Worm (Caenorhabditis elegans): ENCODE results near the gene ifta-1.

Gene ifta-1

ce11 chrX:5552652-5553051 lies at the start of gene ifta-1:
TSS of gene ifta-1 (minus strand) at chrX:5552752.
- no peak for TF ChIP-seq tbx-11 (GFP tag; IDR thresholded peaks at IDR 0.05)
- TF ChIP-seq ama-1 (optimal IDR thresholded peaks at IDR 0.05): no peak
- no peak for TF ChIP-seq pes-1 (GFP tag; IDR thresholded peaks at IDR 0.05)

ce11 chrX:5599224-5599623 lies 46.7 kb upstream of the ifta-1 start, which contains the start of gene sulp-2:
TSS of gene sulp-2 (minus strand) at chrX:5599330.
- TF ChIP-seq sea-1 (GFP tag; conservative IDR thresholded peaks at IDR 0.05) (no peak), tbx-11 (GFP tag; IDR thresholded peaks at IDR 0.05) (no peak), B0310.2 (tag; optimal IDR thresholded peaks at IDR 0.05) (no peak), hmbx-1 (tag; optimal IDR thresholded peaks at IDR 0.05) (no peak), F13C5.2 (tag; optimal IDR thresholded peaks at IDR 0.05) (no peak), hmg-4 (GFP tag; optimal IDR thresholded peaks at IDR 0.05) (no peak), hnd-1 (tag; optimal IDR thresholded peaks at IDR 0.05) (no peak), aly-1 (tag; optimal IDR thresholded peaks at IDR 0.05) (no peak), tbx-37 (GFP tag; conservative IDR thresholded peaks at IDR 0.05) (no peak), ceh-36 (tag; optimal IDR thresholded peaks at IDR 0.05) (no peak), ceh-13 (GFP tag; optimal IDR thresholded peaks at IDR 0.05) (no peak), ets-7 (tag; optimal IDR thresholded peaks at IDR 0.05) (no peak), tra-4 (tag; optimal IDR thresholded peaks at IDR 0.05) (no peak)

DNA sequence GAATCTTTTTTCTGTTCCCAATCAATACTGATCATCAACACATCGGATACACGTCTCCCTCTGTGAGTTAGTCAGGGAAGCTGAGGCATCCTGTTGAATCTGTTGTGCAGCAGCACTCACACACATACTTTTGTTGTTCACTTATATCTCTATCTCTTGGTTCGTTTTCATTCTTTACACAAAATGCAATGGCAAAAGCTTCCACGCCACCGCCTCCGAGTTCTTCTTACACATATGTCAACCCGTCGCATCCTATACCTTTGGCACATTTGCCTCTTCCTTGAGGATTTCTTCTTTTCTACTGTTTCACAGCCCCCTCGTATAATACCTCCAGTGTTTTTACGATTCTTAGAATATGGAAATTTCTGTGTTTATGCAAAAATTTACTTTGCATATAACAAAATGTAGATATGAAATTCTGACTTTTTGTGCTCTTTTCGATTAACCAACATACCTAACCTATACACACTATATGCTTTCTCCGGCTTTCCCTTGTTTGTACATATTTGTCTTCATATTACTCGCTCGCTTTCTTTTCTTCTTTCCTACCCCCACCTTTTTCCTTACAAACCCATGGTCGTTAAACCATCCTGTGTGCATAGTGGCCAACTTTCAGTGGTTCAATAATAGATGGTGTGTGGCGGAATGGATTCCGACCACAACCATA lies 40.1 kb upstream of the ifta-1 start, which contains the start of gene unc-97:
Gene unc-97 (plus strand): TSS at position 617 of the 667 bp plus-strand sequence.
- TF ChIP-seq scrt-1 (GFP tag; IDR thresholded peaks at IDR 0.05): no peak
- no peak for TF ChIP-seq aly-1 (tag; optimal IDR thresholded peaks at IDR 0.05)

DNA sequence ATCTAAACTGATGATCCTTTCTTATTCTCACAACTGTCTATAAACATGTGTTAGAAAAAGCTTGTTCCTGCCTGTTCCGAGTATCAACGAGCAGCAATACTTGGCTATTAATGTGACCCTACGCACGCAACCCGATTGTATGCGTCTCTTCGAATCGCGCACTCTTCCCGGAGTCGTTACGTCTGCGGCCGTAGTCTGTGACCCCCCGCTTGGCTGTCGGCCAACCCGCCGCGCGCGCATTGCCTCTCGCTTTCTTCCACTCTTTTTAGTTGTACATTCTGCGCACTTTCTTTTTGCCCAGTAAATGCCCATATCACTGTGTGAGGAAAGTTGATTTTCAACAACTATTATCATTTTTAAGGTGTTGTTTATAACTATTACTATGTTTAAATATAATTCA lies 39.3 kb upstream of the ifta-1 start:
- TF ChIP-seq ets-7 (tag; optimal IDR thresholded peaks at IDR 0.05): no peak
- TF ChIP-seq flt-1 (GFP tag; IDR thresholded peaks at IDR 0.05): 0 out of 2 replicates have a peak, but pooled peaks have one; percentile 14
- TF ChIP-seq ama-1 (optimal IDR thresholded peaks at IDR 0.05): no peak
- peak; percentile 10 for TF ChIP-seq aly-1 (tag; optimal IDR thresholded peaks at IDR 0.05)
- no peak for TF ChIP-seq hnd-1 (tag; optimal IDR thresholded peaks at IDR 0.05)
- TF ChIP-seq F13C5.2 (tag; optimal IDR thresholded peaks at IDR 0.05): peak; percentile 60
- TF ChIP-seq sea-1 (GFP tag; conservative IDR thresholded peaks at IDR 0.05): 0 out of 2 replicates have a peak, but pooled peaks have one; percentile 36
- TF ChIP-seq hmg-4 (GFP tag; optimal IDR thresholded peaks at IDR 0.05): peak; percentile 83

- TF ChIP-seq hmg-4 (GFP tag; optimal IDR thresholded peaks at IDR 0.05) (no peak), hnd-1 (tag; optimal IDR thresholded peaks at IDR 0.05) (no peak), tbx-11 (GFP tag; IDR thresholded peaks at IDR 0.05) (no peak), ceh-36 (tag; optimal IDR thresholded peaks at IDR 0.05) (no peak), F13C5.2 (tag; optimal IDR thresholded peaks at IDR 0.05) (no peak), sea-1 (GFP tag; conservative IDR thresholded peaks at IDR 0.05) (no peak), B0310.2 (tag; optimal IDR thresholded peaks at IDR 0.05) (no peak), tbx-37 (GFP tag; conservative IDR thresholded peaks at IDR 0.05) (no peak), ama-1 (optimal IDR thresholded peaks at IDR 0.05) (no peak), pes-1 (GFP tag; IDR thresholded peaks at IDR 0.05) (no peak), ceh-13 (GFP tag; optimal IDR thresholded peaks at IDR 0.05) (no peak)
Observed at ce11 chrX:5579714-5580265, 27.2 kb upstream of the ifta-1 start.

DNA sequence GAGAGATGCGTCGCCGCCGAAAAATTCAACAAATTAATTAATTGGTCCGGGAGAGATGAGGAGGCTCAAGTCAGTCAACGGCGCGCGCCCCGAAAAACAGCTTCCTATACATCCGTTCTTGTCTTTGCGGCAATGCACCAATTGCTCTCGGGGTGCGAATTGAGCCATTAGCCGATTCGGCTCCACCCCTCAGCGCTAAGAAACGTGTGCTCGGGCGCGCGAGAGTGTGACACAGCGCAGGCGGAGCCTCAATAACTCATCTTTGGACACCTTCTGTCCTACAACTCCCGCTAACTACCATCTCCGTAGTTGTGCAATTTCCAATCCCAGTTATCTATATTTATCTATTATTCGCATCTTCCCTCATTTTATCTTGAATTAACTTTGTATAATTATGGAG lies 20.1 kb upstream of the ifta-1 start:
- TF ChIP-seq hnd-1 (tag; optimal IDR thresholded peaks at IDR 0.05) (no peak), F13C5.2 (tag; optimal IDR thresholded peaks at IDR 0.05) (no peak), ceh-36 (tag; optimal IDR thresholded peaks at IDR 0.05) (no peak), aly-1 (tag; optimal IDR thresholded peaks at IDR 0.05) (no peak), ceh-13 (GFP tag; optimal IDR thresholded peaks at IDR 0.05) (no peak), ama-1 (optimal IDR thresholded peaks at IDR 0.05) (no peak), tbx-11 (GFP tag; IDR thresholded peaks at IDR 0.05) (no peak), sea-1 (GFP tag; conservative IDR thresholded peaks at IDR 0.05) (no peak), hmg-4 (GFP tag; optimal IDR thresholded peaks at IDR 0.05) (no peak), ets-7 (tag; optimal IDR thresholded peaks at IDR 0.05) (no peak), tra-4 (tag; optimal IDR thresholded peaks at IDR 0.05) (no peak)

ce11 chrX:5567454-5567853 lies 14.9 kb upstream of the ifta-1 start, which contains the start of gene mec-2:
TSS of gene mec-2 (plus strand) at chrX:5567754.
- no peak for TF ChIP-seq pes-1 (GFP tag; IDR thresholded peaks at IDR 0.05)
- TF ChIP-seq hmbx-1 (tag; optimal IDR thresholded peaks at IDR 0.05): no peak
- TF ChIP-seq aly-1 (tag; optimal IDR thresholded peaks at IDR 0.05): no peak
- TF ChIP-seq tbx-37 (GFP tag; conservative IDR thresholded peaks at IDR 0.05): no peak
- no peak for TF ChIP-seq ama-1 (optimal IDR thresholded peaks at IDR 0.05)
- no peak for TF ChIP-seq scrt-1 (GFP tag; IDR thresholded peaks at IDR 0.05)
- no peak for TF ChIP-seq sea-1 (GFP tag; conservative IDR thresholded peaks at IDR 0.05)
- no peak for TF ChIP-seq hnd-1 (tag; optimal IDR thresholded peaks at IDR 0.05)
- no peak for TF ChIP-seq hmg-4 (GFP tag; optimal IDR thresholded peaks at IDR 0.05)
- no peak for TF ChIP-seq ceh-13 (GFP tag; optimal IDR thresholded peaks at IDR 0.05)
- TF ChIP-seq ceh-36 (tag; optimal IDR thresholded peaks at IDR 0.05): no peak
- TF ChIP-seq B0310.2 (tag; optimal IDR thresholded peaks at IDR 0.05): no peak
- no peak for TF ChIP-seq ets-7 (tag; optimal IDR thresholded peaks at IDR 0.05)
- TF ChIP-seq flt-1 (GFP tag; IDR thresholded peaks at IDR 0.05): no peak
- TF ChIP-seq tra-4 (tag; optimal IDR thresholded peaks at IDR 0.05): no peak
- no peak for TF ChIP-seq tbx-11 (GFP tag; IDR thresholded peaks at IDR 0.05)

ce11 chrX:5565478-5565877 lies 12.9 kb upstream of the ifta-1 start:
- TF ChIP-seq tra-4 (tag; optimal IDR thresholded peaks at IDR 0.05) (no peak), flt-1 (GFP tag; IDR thresholded peaks at IDR 0.05) (no peak), ceh-13 (GFP tag; optimal IDR thresholded peaks at IDR 0.05) (no peak), tbx-11 (GFP tag; IDR thresholded peaks at IDR 0.05) (no peak), F13C5.2 (tag; optimal IDR thresholded peaks at IDR 0.05) (no peak), ceh-36 (tag; optimal IDR thresholded peaks at IDR 0.05) (no peak), hmbx-1 (tag; optimal IDR thresholded peaks at IDR 0.05) (no peak), hnd-1 (tag; optimal IDR thresholded peaks at IDR 0.05) (no peak), B0310.2 (tag; optimal IDR thresholded peaks at IDR 0.05) (no peak), scrt-1 (GFP tag; IDR thresholded peaks at IDR 0.05) (no peak), ets-7 (tag; optimal IDR thresholded peaks at IDR 0.05) (no peak), ama-1 (optimal IDR thresholded peaks at IDR 0.05) (no peak), sea-1 (GFP tag; conservative IDR thresholded peaks at IDR 0.05) (no peak), aly-1 (tag; optimal IDR thresholded peaks at IDR 0.05) (no peak), pes-1 (GFP tag; IDR thresholded peaks at IDR 0.05) (no peak)
